Worm (Caenorhabditis elegans): ENCODE measurements around the gene F45H10.5.

F45H10.5 gene

ce11 chrII:13470655-13471054, 31.0 kb upstream of the F45H10.5 start:
- TF ChIP-seq nhr-84 (tag; optimal IDR thresholded peaks at IDR 0.05) (no peak), mep-1 (tag; optimal IDR thresholded peaks at IDR 0.05) (no peak), elt-3 (tag; optimal IDR thresholded peaks at IDR 0.05) (peak in 1 of 6 experiments; percentile 8)

ce11 chrII:13472101-13472500, 29.6 kb upstream of the F45H10.5 start, which contains the start of gene E01G4.5:
E01G4.5 (plus strand) TSS chrII:13472401.
- TF ChIP-seq mdl-1 (tag; optimal IDR thresholded peaks at IDR 0.05) (no peak), rnt-1 (tag; optimal IDR thresholded peaks at IDR 0.05) (peak; percentile 14), Y116A8C.19 (tag; optimal IDR thresholded peaks at IDR 0.05; ENCODE audit: borderline replicate concordance) (no peak), nhr-84 (tag; optimal IDR thresholded peaks at IDR 0.05) (no peak), lin-15B (tag; optimal IDR thresholded peaks at IDR 0.05) (no peak), ceh-63 (GFP tag; optimal IDR thresholded peaks at IDR 0.05) (no peak)

DNA sequence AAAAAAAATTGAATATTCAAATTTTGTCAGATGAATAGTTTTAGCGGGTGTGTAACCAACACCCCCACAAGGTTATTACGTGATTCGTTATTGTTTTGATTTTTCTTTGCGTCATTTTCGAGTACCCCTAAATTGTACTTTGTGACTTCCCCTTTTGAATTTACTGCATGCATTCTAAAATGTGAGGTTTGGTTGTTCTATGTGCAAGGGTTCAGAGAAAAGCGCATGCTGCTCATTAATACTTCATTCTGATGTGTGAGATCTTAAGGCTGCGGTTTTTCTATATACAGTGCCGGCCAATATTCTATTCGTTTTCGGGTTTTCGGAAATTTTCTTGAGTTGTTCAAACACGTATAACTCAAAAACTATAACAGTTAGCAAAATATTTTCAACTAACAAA, 26.3 kb upstream of the F45H10.5 start:
- TF ChIP-seq fkh-8 (tag; optimal IDR thresholded peaks at IDR 0.05) (peak; percentile 50), nhr-71 (tag; optimal IDR thresholded peaks at IDR 0.05) (peak; percentile 52), nhr-19 (GFP tag; conservative IDR thresholded peaks at IDR 0.05) (peak; percentile 67)

ce11 chrII:13477230-13477629, 24.4 kb upstream of the F45H10.5 start:
- peak; percentile 85 for TF ChIP-seq nhr-85 (tag)
- no peak for TF ChIP-seq pqm-1 (tag; optimal IDR thresholded peaks at IDR 0.05)
- peak; percentile 60 for TF ChIP-seq tbx-2 (tag; optimal IDR thresholded peaks at IDR 0.05)
- TF ChIP-seq ceh-63 (GFP tag; optimal IDR thresholded peaks at IDR 0.05) = no peak
- peak; percentile 68 for TF ChIP-seq xbp-1 (tag; optimal IDR thresholded peaks at IDR 0.05)
- TF ChIP-seq blmp-1 (tag; optimal IDR thresholded peaks at IDR 0.05) = peak; percentile 36
- peak; percentile 18 for TF ChIP-seq egl-13 (tag; optimal IDR thresholded peaks at IDR 0.05)
- no peak for TF ChIP-seq Y116A8C.19 (tag; optimal IDR thresholded peaks at IDR 0.05; ENCODE audit: borderline replicate concordance)
- peak; percentile 25 for TF ChIP-seq fkh-8 (tag; optimal IDR thresholded peaks at IDR 0.05)
- peak; percentile 73 for TF ChIP-seq efl-1 (optimal IDR thresholded peaks at IDR 0.05)
- peak; percentile 74 to 97 for TF ChIP-seq efl-1 (GFP tag; optimal IDR thresholded peaks at IDR 0.05 in 1 of 2)
- no peak for TF ChIP-seq C34B4.2 (tag; optimal IDR thresholded peaks at IDR 0.05)
- TF ChIP-seq fkh-4 (tag; optimal IDR thresholded peaks at IDR 0.05; ENCODE audit: borderline replicate concordance) = no peak
- 0 out of 2 replicates have a peak, but pooled peaks have one; percentile 26 for TF ChIP-seq grh-1 (GFP tag; IDR thresholded peaks at IDR 0.05)
- peak; percentile 58 for TF ChIP-seq unc-130 (tag; optimal IDR thresholded peaks at IDR 0.05)
- TF ChIP-seq nhr-84 (tag; optimal IDR thresholded peaks at IDR 0.05) = no peak
- peak; percentile 88 for TF ChIP-seq mep-1 (tag; optimal IDR thresholded peaks at IDR 0.05)
- no peak for TF ChIP-seq nhr-237 (tag; optimal IDR thresholded peaks at IDR 0.05)
- no peak for TF ChIP-seq nhr-76 (tag; optimal IDR thresholded peaks at IDR 0.05)
- TF ChIP-seq nhr-28 (tag; optimal IDR thresholded peaks at IDR 0.05) = no peak
- TF ChIP-seq nhr-90 (tag; optimal IDR thresholded peaks at IDR 0.05; ENCODE audit: poor library complexity) = peak; percentile 58
- peak; percentile 77 for TF ChIP-seq snu-23 (GFP tag; optimal IDR thresholded peaks at IDR 0.05)
- TF ChIP-seq mab-9 (GFP tag; IDR thresholded peaks at IDR 0.05) = no peak
- TF ChIP-seq nhr-71 (tag; optimal IDR thresholded peaks at IDR 0.05) = peak; percentile 75
- peak; percentile 53 for TF ChIP-seq nhr-20 (tag; optimal IDR thresholded peaks at IDR 0.05)
- TF ChIP-seq ets-5 (GFP tag; IDR thresholded peaks at IDR 0.05) = no peak
- peak; percentile 36 for TF ChIP-seq lin-13 (GFP tag; optimal IDR thresholded peaks at IDR 0.05)
- TF ChIP-seq irx-1 (tag; optimal IDR thresholded peaks at IDR 0.05) = peak; percentile 10
- no peak for TF ChIP-seq nhr-12 (tag; optimal IDR thresholded peaks at IDR 0.05)
- TF ChIP-seq aly-2 (tag; optimal IDR thresholded peaks at IDR 0.05) = no peak
- TF ChIP-seq ztf-11 (tag; optimal IDR thresholded peaks at IDR 0.05) = peak in 1 of 2 experiments; percentile 75
- no peak for TF ChIP-seq efl-3 (GFP tag; optimal IDR thresholded peaks at IDR 0.05)
- peak; percentile 51 to 57 (median 56) for TF ChIP-seq ceh-82 (tag; optimal IDR thresholded peaks at IDR 0.05)
- no peak for TF ChIP-seq lir-3 (tag; optimal IDR thresholded peaks at IDR 0.05; ENCODE audit: poor library complexity)
- peak; percentile 50 for TF ChIP-seq lin-14 (GFP tag; optimal IDR thresholded peaks at IDR 0.05)
- no peak for TF ChIP-seq fos-1 (tag; optimal IDR thresholded peaks at IDR 0.05)
- no peak for TF ChIP-seq ztf-4 (tag; optimal IDR thresholded peaks at IDR 0.05)
- TF ChIP-seq nhr-77 (tag; optimal IDR thresholded peaks at IDR 0.05) = no peak
- TF ChIP-seq mdl-1 (tag; optimal IDR thresholded peaks at IDR 0.05) = no peak
- no peak for TF ChIP-seq alr-1 (tag; optimal IDR thresholded peaks at IDR 0.05; ENCODE audit: borderline replicate concordance)
- no peak for TF ChIP-seq hlh-4 (tag; optimal IDR thresholded peaks at IDR 0.05)
- peak; percentile 69 for TF ChIP-seq lin-15B (tag; optimal IDR thresholded peaks at IDR 0.05)
- TF ChIP-seq jun-1 (tag; optimal IDR thresholded peaks at IDR 0.05) = no peak
